Worm (Caenorhabditis elegans): ENCODE measurements around the gene ceh-36.

The ceh-36 gene

ce11 chrX:14134883-14135282, 51.5 kb downstream of the ceh-36 start (continued):
- TF ChIP-seq hmg-20 (GFP tag; IDR thresholded peaks at IDR 0.05) (0 out of 2 replicates have a peak, but pooled peaks have one; percentile 12), B0261.1 (tag; optimal IDR thresholded peaks at IDR 0.05) (peak; percentile 69), madf-8 (GFP tag; conservative IDR thresholded peaks at IDR 0.05) (no peak), snpc-3.4 (tag; optimal IDR thresholded peaks at IDR 0.05) (peak; percentile 7), atf-7 (tag; optimal IDR thresholded peaks at IDR 0.05) (no peak), lin-26 (GFP tag; IDR thresholded peaks at IDR 0.05) (peak; percentile 81), aptf-3 (GFP tag; IDR thresholded peaks at IDR 0.05) (0 out of 2 replicates have a peak, but pooled peaks have one; percentile 30), him-1 (tag; optimal IDR thresholded peaks at IDR 0.05) (peak; percentile 60), K12H6.12 (tag; optimal IDR thresholded peaks at IDR 0.05) (no peak), mcd-1 (GFP tag; IDR thresholded peaks at IDR 0.05) (no peak), ceh-40 (GFP tag; IDR thresholded peaks at IDR 0.05) (no peak), rec-8 (tag; optimal IDR thresholded peaks at IDR 0.05) (peak in 1 of 2 experiments; percentile 0), attf-6 (GFP tag; IDR thresholded peaks at IDR 0.05) (0 out of 2 replicates have a peak, but pooled peaks have one; percentile 50), repo-1 (tag; optimal IDR thresholded peaks at IDR 0.05) (no peak), die-1 (tag; optimal IDR thresholded peaks at IDR 0.05) (peak; percentile 24), snpc-4 (GFP tag; optimal IDR thresholded peaks at IDR 0.05) (no peak), snpc-4 (tag; optimal IDR thresholded peaks at IDR 0.05) (peak in 2 of 4 experiments; percentile 12 to 57), rpc-1 (optimal IDR thresholded peaks at IDR 0.05) (peak; percentile 81), rpc-1 (tag; optimal IDR thresholded peaks at IDR 0.05) (peak; percentile 76), F23B12.7 (tag; optimal IDR thresholded peaks at IDR 0.05; ENCODE audit: insufficient read depth) (peak; percentile 56)

ce11 chrX:14134244-14134643, 52.1 kb downstream of the ceh-36 start, which contains the start of gene F28H6.8:
Gene F28H6.8 (minus strand): TSS chrX:14134344.
- TF ChIP-seq lin-26 (GFP tag; IDR thresholded peaks at IDR 0.05) (no peak), nfya-2 (GFP tag; IDR thresholded peaks at IDR 0.05) (no peak), ztf-3 (GFP tag; optimal IDR thresholded peaks at IDR 0.05) (no peak), ztf-26 (tag; optimal IDR thresholded peaks at IDR 0.05) (no peak), egl-18 (GFP tag; IDR thresholded peaks at IDR 0.05) (no peak), B0019.2 (GFP tag; conservative IDR thresholded peaks at IDR 0.05) (no peak), madf-8 (GFP tag; conservative IDR thresholded peaks at IDR 0.05) (no peak), ceh-100 (GFP tag; IDR thresholded peaks at IDR 0.05) (no peak), akir-1 (GFP tag; optimal IDR thresholded peaks at IDR 0.05) (no peak), let-526 (GFP tag; IDR thresholded peaks at IDR 0.05) (no peak), mcd-1 (GFP tag; IDR thresholded peaks at IDR 0.05) (no peak), atf-7 (tag; optimal IDR thresholded peaks at IDR 0.05) (no peak), zfh-2 (GFP tag; conservative IDR thresholded peaks at IDR 0.05) (no peak), ztf-6 (GFP tag; IDR thresholded peaks at IDR 0.05) (no peak), fkh-3 (tag; optimal IDR thresholded peaks at IDR 0.05) (no peak), pbrm-1 (GFP tag; IDR thresholded peaks at IDR 0.05) (no peak), dpl-1 (GFP tag; optimal IDR thresholded peaks at IDR 0.05) (no peak)
